Worm (Caenorhabditis elegans) whole organism, midembryonic: Measurements from ENCODE around the gene F58G1.8.

Experiments used
- flt-1 ChIP-seq: fragments of 200-800 bp; sonication (Bioruptor generic); IDR thresholded peaks from 2 replicates; pipeline ENCODE4 v1.3.6; 2022; ENCODE audit warnings: missing genetic modification characterization, missing compliant biosample characterization
- klf-2 ChIP-seq: fragments of 200-800 bp; sonication (Bioruptor generic); conservative IDR thresholded peaks from 2 replicates; pipeline ENCODE4 v1.3.6; 2022; ENCODE audit warnings: missing genetic modification reagents, missing genetic modification characterization, missing compliant biosample characterization
- tab-1 ChIP-seq: fragments of 200-800 bp; sonication (Bioruptor generic); IDR thresholded peaks from 2 replicates; pipeline ENCODE4 v1.3.6; 2022; ENCODE audit warnings: missing genetic modification characterization, missing compliant biosample characterization
- ztf-23 ChIP-seq: fragments of 200-800 bp; sonication (Bioruptor generic); IDR thresholded peaks from 2 replicates; pipeline ENCODE4 v1.3.6; 2022; ENCODE audit warnings: missing genetic modification reagents, missing genetic modification characterization, missing compliant biosample characterization
- ztf-29 ChIP-seq: fragments of 200-800 bp; sonication (Bioruptor generic); IDR thresholded peaks from 2 replicates; pipeline ENCODE4 v1.3.6; 2022; ENCODE audit warnings: missing genetic modification reagents, missing genetic modification characterization, missing compliant biosample characterization

DNA sequence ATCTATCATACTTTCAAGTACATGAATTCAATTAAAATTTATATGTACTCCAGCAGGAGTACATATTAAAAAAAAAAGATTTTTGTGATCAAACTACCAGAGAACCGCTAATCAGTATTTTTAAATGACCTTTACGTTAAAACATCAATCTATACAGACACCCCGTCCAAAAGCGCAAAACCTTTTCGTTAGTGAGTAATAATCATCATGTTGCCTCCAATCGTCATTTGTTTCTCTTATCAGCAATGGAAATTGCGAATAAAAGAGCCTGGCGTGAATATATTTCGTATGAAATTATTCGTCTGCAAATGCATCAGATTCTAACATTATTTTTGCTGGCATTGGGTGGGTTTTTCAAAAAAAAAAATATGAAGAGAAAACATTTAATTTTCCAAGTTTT, 21.3 kb downstream of the F58G1.8 start, which contains the start of gene clec-66:
- TF ChIP-seq flt-1 (GFP tag; lab: Robert Waterston, UW) (no peak), klf-2 (GFP tag; lab: Robert Waterston, UW) (no peak), tab-1 (GFP tag; lab: Robert Waterston, UW) (no peak), ztf-29 (GFP tag; lab: Robert Waterston, UW) (no peak), ztf-23 (no peak)
